Fruit fly (Drosophila melanogaster) whole organism, embryonic: ENCODE measurements around the gene Cdk1.

ENCODE experiments used
- Atf-2 ChIP-seq: fragments of 200-800 bp; sonication (Bioruptor generic); optimal IDR thresholded peaks from 2 replicates; lab custom pipeline; 2016; ENCODE audit warnings: missing biosample characterization, missing genetic modification characterization
- Atf3 ChIP-seq: fragments of 200-800 bp; sonication (Bioruptor generic); optimal IDR thresholded peaks from 3 replicates; lab custom pipeline; 2016; ENCODE audit warnings: missing biosample characterization, missing genetic modification characterization
- Awh ChIP-seq: fragments of 200-800 bp; sonication (Bioruptor generic); IDR thresholded peaks from 2 replicates; pipeline ENCODE4, ENCODE4 v1.3.6; 2022; ENCODE audit warnings: missing biosample characterization, missing genetic modification characterization
- Blimp-1 ChIP-seq: fragments of 200-800 bp; sonication (Bioruptor generic); optimal IDR thresholded peaks from 3 replicates; lab custom pipeline; 2018; ENCODE audit warnings: missing biosample characterization, missing genetic modification characterization, mild to moderate bottlenecking, moderate library complexity, missing genetic modification reagents
- CG10431 ChIP-seq: fragments of 200-800 bp; sonication (Bioruptor generic); optimal IDR thresholded peaks from 3 replicates; lab custom pipeline; 2018; ENCODE audit warnings: missing biosample characterization, mild to moderate bottlenecking, missing genetic modification characterization
- CG11093 ChIP-seq: fragments of 200-800 bp; sonication (Bioruptor generic); IDR thresholded peaks from 3 replicates; pipeline ENCODE4 v1.3.6; 2022; ENCODE audit warnings: missing biosample characterization, missing genetic modification characterization
- CG11723 ChIP-seq: fragments of 200-800 bp; sonication (Bioruptor generic); optimal IDR thresholded peaks from 2 replicates; lab custom pipeline; 2017; ENCODE audit warnings: missing biosample characterization, mild to moderate bottlenecking, missing genetic modification characterization
- CG13287 ChIP-seq: fragments of 200-800 bp; sonication (Bioruptor generic); IDR thresholded peaks from 2 replicates; pipeline ENCODE4 v1.3.6; 2022; ENCODE audit warnings: missing biosample characterization, missing genetic modification characterization; ENCODE audit not compliant: partially characterized antibody
- CG15514 ChIP-seq: fragments of 200-800 bp; sonication (Bioruptor generic); optimal IDR thresholded peaks from 3 replicates; lab custom pipeline; 2017; ENCODE audit warnings: missing biosample characterization, missing genetic modification characterization, mild to moderate bottlenecking, moderate library complexity, missing genetic modification reagents
- CG16863 ChIP-seq: fragments of 200-800 bp; sonication (Bioruptor generic); optimal IDR thresholded peaks from 3 replicates; lab custom pipeline; 2016; ENCODE audit warnings: missing biosample characterization, missing genetic modification characterization
- CG17912 ChIP-seq: fragments of 200-800 bp; sonication (Bioruptor generic); optimal IDR thresholded peaks from 2 replicates; lab custom pipeline; 2018; ENCODE audit warnings: missing biosample characterization, mild to moderate bottlenecking, missing genetic modification characterization
- CG18476 ChIP-seq: fragments of 200-800 bp; sonication (Bioruptor generic); optimal IDR thresholded peaks from 2 replicates; lab custom pipeline; 2016; ENCODE audit warnings: missing biosample characterization, mild to moderate bottlenecking, missing genetic modification characterization
- CG32772 ChIP-seq: fragments of 200-800 bp; sonication (Bioruptor generic); IDR thresholded peaks from 2 replicates; pipeline ENCODE4 v1.3.6; 2022; ENCODE audit warnings: missing biosample characterization, missing genetic modification characterization
- CG3407 ChIP-seq: fragments of 200-800 bp; sonication (Bioruptor generic); optimal IDR thresholded peaks from 2 replicates; lab custom pipeline; 2018; ENCODE audit warnings: missing biosample characterization, mild to moderate bottlenecking, missing genetic modification characterization
- CG34224 ChIP-seq: fragments of 200-800 bp; sonication (Bioruptor generic); IDR thresholded peaks from 3 replicates; pipeline ENCODE4 v1.3.6; 2022; ENCODE audit warnings: missing biosample characterization, missing genetic modification characterization; ENCODE audit not compliant: partially characterized antibody
- CG4617 ChIP-seq: fragments of 200-800 bp; sonication (Bioruptor generic); optimal IDR thresholded peaks from 3 replicates; lab custom pipeline; 2016; ENCODE audit warnings: missing biosample characterization, missing genetic modification characterization, borderline replicate concordance
- CG6791 ChIP-seq: fragments of 200-800 bp; sonication (Bioruptor generic); IDR thresholded peaks from 3 replicates; pipeline ENCODE4 v1.3.6; 2022; ENCODE audit warnings: missing biosample characterization, missing genetic modification characterization; ENCODE audit not compliant: partially characterized antibody
- CG7786 ChIP-seq: fragments of 200-800 bp; sonication (Bioruptor generic); optimal IDR thresholded peaks from 2 replicates; lab custom pipeline; 2016; ENCODE audit warnings: missing biosample characterization, missing genetic modification characterization
- CG8944 ChIP-seq: fragments of 200-800 bp; sonication (Bioruptor generic); optimal IDR thresholded peaks from 3 replicates; lab custom pipeline; 2016; ENCODE audit warnings: missing biosample characterization, missing genetic modification characterization
- CHES-1-like ChIP-seq: fragments of 200-800 bp; sonication (Bioruptor generic); optimal IDR thresholded peaks from 2 replicates; lab custom pipeline; 2016; ENCODE audit warnings: missing biosample characterization, missing genetic modification characterization
- Dbx ChIP-seq: fragments of 200-800 bp; sonication (Bioruptor generic); IDR thresholded peaks from 3 replicates; pipeline ENCODE4 v1.3.6; 2022; ENCODE audit warnings: missing biosample characterization, missing genetic modification characterization
- Dref ChIP-seq: fragments of 200-800 bp; sonication (Bioruptor generic); IDR thresholded peaks from 2 replicates; pipeline ENCODE4 v1.3.6; 2022; ENCODE audit warnings: missing biosample characterization, missing genetic modification characterization
- HLH4C ChIP-seq: fragments of 200-800 bp; sonication (Bioruptor generic); IDR thresholded peaks from 3 replicates; pipeline ENCODE4 v1.3.6; 2022; ENCODE audit warnings: missing biosample characterization, missing genetic modification characterization; ENCODE audit not compliant: partially characterized antibody
- HmgZ ChIP-seq: fragments of 200-800 bp; sonication (Bioruptor generic); optimal IDR thresholded peaks from 2 replicates; lab custom pipeline; 2018; ENCODE audit warnings: missing biosample characterization, mild to moderate bottlenecking, missing genetic modification characterization
- Hr3 ChIP-seq: fragments of 200-800 bp; sonication (Bioruptor generic); optimal IDR thresholded peaks from 3 replicates; lab custom pipeline; 2016; ENCODE audit warnings: missing biosample characterization, missing genetic modification characterization
- Kr ChIP-seq: fragments of 200-800 bp; sonication (Bioruptor generic); optimal IDR thresholded peaks from 2 replicates; lab custom pipeline; 2017; ENCODE audit warnings: missing biosample characterization, mild to moderate bottlenecking, missing genetic modification characterization
- MTF-1 ChIP-seq: fragments of 200-800 bp; sonication (Bioruptor generic); optimal IDR thresholded peaks from 2 replicates; lab custom pipeline; 2018; ENCODE audit warnings: missing biosample characterization, mild to moderate bottlenecking, missing genetic modification characterization, borderline replicate concordance
- Myb ChIP-seq: fragments of 200-800 bp; sonication (Bioruptor generic); optimal IDR thresholded peaks from 2 replicates; lab custom pipeline; 2016; ENCODE audit warnings: missing biosample characterization, missing genetic modification characterization
- Nf-YB ChIP-seq: fragments of 200-800 bp; sonication (Bioruptor generic); optimal IDR thresholded peaks from 3 replicates; lab custom pipeline; 2019; ENCODE audit warnings: missing biosample characterization, mild to moderate bottlenecking, missing genetic modification characterization, moderate library complexity
- Ravus ChIP-seq: fragments of 200-800 bp; sonication (Bioruptor generic); IDR thresholded peaks from 2 replicates; pipeline ENCODE4 v1.3.6; 2022; ENCODE audit warnings: missing biosample characterization, missing genetic modification characterization
- Rfx ChIP-seq: fragments of 200-800 bp; sonication (Bioruptor generic); IDR thresholded peaks from 2 replicates; pipeline ENCODE4 v1.3.6; 2022; ENCODE audit warnings: missing biosample characterization, missing genetic modification characterization
- Vsx1 ChIP-seq: fragments of 200-800 bp; sonication (Bioruptor generic); optimal IDR thresholded peaks from 2 replicates; lab custom pipeline; 2017; ENCODE audit warnings: missing biosample characterization, mild to moderate bottlenecking, missing genetic modification characterization, missing genetic modification reagents
- Xbp1 ChIP-seq: fragments of 200-800 bp; sonication (Bioruptor generic); optimal IDR thresholded peaks from 3 replicates; lab custom pipeline; 2016; ENCODE audit warnings: missing biosample characterization, mild to moderate bottlenecking, missing genetic modification characterization
- ato ChIP-seq: fragments of 200-800 bp; sonication (Bioruptor generic); IDR thresholded peaks from 2 replicates; pipeline ENCODE4 v1.3.6; 2022; ENCODE audit warnings: missing biosample characterization, missing genetic modification characterization; ENCODE audit not compliant: partially characterized antibody
- bab2 ChIP-seq: fragments of 200-800 bp; sonication (Bioruptor generic); optimal IDR thresholded peaks from 2 replicates; lab custom pipeline; 2016; ENCODE audit warnings: missing biosample characterization, missing genetic modification characterization
- cato ChIP-seq: fragments of 200-800 bp; sonication (Bioruptor generic); optimal IDR thresholded peaks from 2 replicates; lab custom pipeline; 2016; ENCODE audit warnings: missing biosample characterization, missing genetic modification characterization, borderline replicate concordance
- cg ChIP-seq: fragments of 200-800 bp; sonication (Bioruptor generic); optimal IDR thresholded peaks from 3 replicates; lab custom pipeline; 2019; ENCODE audit warnings: missing biosample characterization, mild to moderate bottlenecking, missing genetic modification characterization, moderate library complexity
- chinmo ChIP-seq: fragments of 200-800 bp; sonication (Bioruptor generic); IDR thresholded peaks from 4 replicates; pipeline ENCODE4 v1.3.6; 2022; ENCODE audit warnings: missing biosample characterization, missing genetic modification characterization; ENCODE audit not compliant: partially characterized antibody
- chn ChIP-seq: fragments of 200-800 bp; sonication (Bioruptor generic); optimal IDR thresholded peaks from 2 replicates; lab custom pipeline; 2016; ENCODE audit warnings: missing biosample characterization, missing genetic modification characterization
- dati ChIP-seq: fragments of 200-800 bp; sonication (Bioruptor generic); IDR thresholded peaks from 2 replicates; pipeline ENCODE4 v1.3.6; 2022; ENCODE audit warnings: missing biosample characterization, missing genetic modification characterization
- gcm2 ChIP-seq: fragments of 200-800 bp; sonication (Bioruptor generic); optimal IDR thresholded peaks from 2 replicates; lab custom pipeline; 2016; ENCODE audit warnings: missing biosample characterization, missing genetic modification characterization
- gem ChIP-seq: fragments of 200-800 bp; sonication (Bioruptor generic); optimal IDR thresholded peaks from 2 replicates; lab custom pipeline; 2019; ENCODE audit warnings: missing biosample characterization, mild to moderate bottlenecking, missing genetic modification characterization, moderate library complexity
- gro ChIP-seq: fragments of 200-800 bp; sonication (Bioruptor generic); optimal IDR thresholded peaks from 2 replicates; lab custom pipeline; 2016; ENCODE audit warnings: missing biosample characterization, missing genetic modification characterization
- hbn ChIP-seq: fragments of 200-800 bp; sonication (Bioruptor generic); IDR thresholded peaks from 2 replicates; pipeline ENCODE4 v1.3.6; 2022; ENCODE audit warnings: missing biosample characterization, missing genetic modification characterization; ENCODE audit not compliant: partially characterized antibody
- luna ChIP-seq: fragments of 200-800 bp; sonication (Bioruptor generic); optimal IDR thresholded peaks from 2 replicates; lab custom pipeline; 2016; ENCODE audit warnings: missing biosample characterization, missing genetic modification characterization
- nau ChIP-seq: fragments of 200-800 bp; sonication (Bioruptor generic); optimal IDR thresholded peaks from 3 replicates; lab custom pipeline; 2017; ENCODE audit warnings: missing biosample characterization, mild to moderate bottlenecking, missing genetic modification characterization, missing genetic modification reagents
- pfk ChIP-seq: fragments of 200-800 bp; sonication (Bioruptor generic); optimal IDR thresholded peaks from 2 replicates; lab custom pipeline; 2018; ENCODE audit warnings: missing biosample characterization, mild to moderate bottlenecking, missing genetic modification characterization, moderate library complexity
- sr ChIP-seq: fragments of 200-800 bp; sonication (Bioruptor generic); IDR thresholded peaks from 3 replicates; pipeline ENCODE4 v1.3.6; 2022; ENCODE audit warnings: missing biosample characterization, missing genetic modification characterization
- unpg ChIP-seq: fragments of 200-800 bp; sonication (Bioruptor generic); optimal IDR thresholded peaks from 3 replicates; lab custom pipeline; 2018; ENCODE audit warnings: missing biosample characterization, mild to moderate bottlenecking, missing genetic modification characterization, moderate library complexity
- zf30C ChIP-seq: fragments of 200-800 bp; sonication (Bioruptor generic); optimal IDR thresholded peaks from 3 replicates; lab custom pipeline; 2018; ENCODE audit warnings: missing biosample characterization, mild to moderate bottlenecking, missing genetic modification characterization

The Cdk1 gene

dm6 chr2L:10366525-10366924 is 19.5 kb downstream of the Cdk1 start, which contains the start of gene CG5056 (continued):
- no peak for TF ChIP-seq CG7786 (GFP tag; lab: Kevin White, UChicago)
- 0 out of 2 replicates have a peak, but pooled peaks have one; percentile 39 for TF ChIP-seq CG13287 (GFP tag; lab: Robert Waterston, UW)
- TF ChIP-seq CG17912 (GFP tag; lab: Kevin White, UChicago), result peak; percentile 19
- no peak for TF ChIP-seq Atf3 (GFP tag; lab: Kevin White, UChicago)
- TF ChIP-seq gro (GFP tag; lab: Kevin White, UChicago), result peak; percentile 1
- no peak for TF ChIP-seq Kr
- peak; percentile 94 for TF ChIP-seq CG4617
- TF ChIP-seq hbn (GFP tag; lab: Robert Waterston, UW), result no peak
- no peak for TF ChIP-seq Dbx (GFP tag; lab: Robert Waterston, UW)
- TF ChIP-seq CG11723 (GFP tag; lab: Kevin White, UChicago), result peak; percentile 87
- TF ChIP-seq MTF-1, result no peak
- peak; percentile 31 for TF ChIP-seq CG15514 (GFP tag; lab: Kevin White, UChicago)
- TF ChIP-seq luna (GFP tag; lab: Kevin White, UChicago), result no peak
- TF ChIP-seq Atf-2 (GFP tag; lab: Kevin White, UChicago), result no peak
- TF ChIP-seq ato (GFP tag; lab: Robert Waterston, UW), result no peak
- TF ChIP-seq CG8944, result no peak
- no peak for TF ChIP-seq Rfx
- TF ChIP-seq Ravus (GFP tag; lab: Robert Waterston, UW), result no peak
- no peak for TF ChIP-seq CG16863 (GFP tag; lab: Kevin White, UChicago)
- peak; percentile 62 for TF ChIP-seq HmgZ
- TF ChIP-seq CG10431 (GFP tag; lab: Kevin White, UChicago), result no peak
- no peak for TF ChIP-seq CHES-1-like (GFP tag; lab: Kevin White, UChicago)
- no peak for TF ChIP-seq dati (GFP tag; lab: Robert Waterston, UW)
- TF ChIP-seq CG18476, result no peak
- TF ChIP-seq CG34224 (GFP tag; lab: Robert Waterston, UW), result no peak
- TF ChIP-seq Xbp1, result peak; percentile 28
- TF ChIP-seq cg, result peak; percentile 64
- TF ChIP-seq gcm2 (GFP tag; lab: Kevin White, UChicago), result no peak
- TF ChIP-seq chn (GFP tag; lab: Kevin White, UChicago), result no peak
- no peak for TF ChIP-seq CG3407 (GFP tag; lab: Kevin White, UChicago)
- TF ChIP-seq Myb (GFP tag; lab: Kevin White, UChicago), result no peak
- TF ChIP-seq CG6791 (GFP tag; lab: Robert Waterston, UW), result 0 out of 3 replicates have a peak, but pooled peaks have one; percentile 25
- TF ChIP-seq bab2 (GFP tag; lab: Kevin White, UChicago), result no peak
- no peak for TF ChIP-seq unpg (GFP tag; lab: Kevin White, UChicago)
- no peak for TF ChIP-seq chinmo (GFP tag; lab: Robert Waterston, UW)
- no peak for TF ChIP-seq CG32772
- TF ChIP-seq CG11093 (GFP tag; lab: Robert Waterston, UW), result no peak
- TF ChIP-seq Hr3, result no peak
- TF ChIP-seq cato (GFP tag; lab: Kevin White, UChicago), result no peak
- TF ChIP-seq Vsx1 (GFP tag; lab: Kevin White, UChicago), result no peak
- no peak for TF ChIP-seq HLH4C (GFP tag; lab: Robert Waterston, UW)
- peak; percentile 39 for TF ChIP-seq Dref
- no peak for TF ChIP-seq nau (GFP tag; lab: Kevin White, UChicago)
- no peak for TF ChIP-seq gem
- no peak for TF ChIP-seq Blimp-1 (GFP tag; lab: Kevin White, UChicago)
- TF ChIP-seq pfk (GFP tag; lab: Kevin White, UChicago), result peak; percentile 95
- TF ChIP-seq zf30C (GFP tag; lab: Kevin White, UChicago), result no peak
- no peak for TF ChIP-seq Nf-YB (GFP tag; lab: Kevin White, UChicago)
- no peak for TF ChIP-seq Awh (GFP tag; lab: Robert Waterston, UW)
- TF ChIP-seq sr (GFP tag; lab: Robert Waterston, UW), result no peak
